Worm (Caenorhabditis elegans): ENCODE results near the gene immp-2.

immp-2 gene

DNA sequence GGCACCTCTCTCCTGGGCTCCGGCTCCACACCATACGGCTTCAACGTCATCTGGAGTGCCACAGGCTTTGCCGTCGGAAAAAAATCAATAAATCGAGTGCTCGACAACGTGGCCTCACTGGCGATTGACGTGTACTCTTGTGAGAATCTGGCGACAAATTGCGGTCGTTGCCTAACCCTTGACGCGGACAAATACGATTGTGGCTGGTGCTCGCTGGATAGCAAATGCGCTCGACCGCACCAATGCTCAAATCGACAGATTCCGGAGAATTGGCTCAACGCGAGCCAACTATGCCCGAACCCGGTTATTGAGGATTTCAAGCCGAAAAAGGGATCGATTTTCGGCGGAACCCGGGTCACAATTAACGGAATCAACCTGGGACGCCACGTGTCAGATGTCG is 33.3 kb downstream of the immp-2 start:
- TF ChIP-seq C34B4.2 (tag; optimal IDR thresholded peaks at IDR 0.05), result no peak
- no peak for TF ChIP-seq sox-4 (tag; optimal IDR thresholded peaks at IDR 0.05)
- no peak for TF ChIP-seq ets-5 (GFP tag; IDR thresholded peaks at IDR 0.05)
- no peak for TF ChIP-seq isw-1 (GFP tag; IDR thresholded peaks at IDR 0.05)
- TF ChIP-seq jun-1 (tag; optimal IDR thresholded peaks at IDR 0.05), result no peak
- no peak for TF ChIP-seq hpl-2 (GFP tag; optimal IDR thresholded peaks at IDR 0.05)
- no peak for TF ChIP-seq lin-15B (tag; optimal IDR thresholded peaks at IDR 0.05)
- no peak for TF ChIP-seq unc-130 (tag; optimal IDR thresholded peaks at IDR 0.05)
- no peak for TF ChIP-seq ceh-90 (tag; optimal IDR thresholded peaks at IDR 0.05)
- TF ChIP-seq efl-3 (GFP tag; optimal IDR thresholded peaks at IDR 0.05), result no peak
- TF ChIP-seq tlp-1 (tag; optimal IDR thresholded peaks at IDR 0.05), result no peak

DNA sequence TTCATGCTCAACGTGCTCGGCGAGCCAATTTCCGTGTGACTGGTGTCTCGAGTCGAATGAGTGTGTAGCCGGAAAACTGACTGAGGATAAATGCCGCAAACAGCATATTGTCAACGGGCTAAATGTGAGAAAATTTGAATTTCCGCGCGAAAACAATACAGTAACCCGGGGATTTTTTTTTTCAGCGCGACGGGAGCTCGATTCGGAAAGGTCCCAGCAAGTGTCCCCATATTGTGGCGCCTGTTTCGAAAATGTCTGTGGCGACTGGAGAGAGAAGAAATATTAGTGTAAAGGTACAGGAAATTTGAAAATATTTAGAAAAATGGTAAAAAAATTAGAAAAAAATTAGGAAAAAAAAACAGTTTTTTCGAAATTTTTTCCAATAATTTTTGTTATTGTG is 34.5 kb downstream of the immp-2 start:
- TF ChIP-seq nhr-12 (tag; optimal IDR thresholded peaks at IDR 0.05) (no peak), F16B12.6 (tag; optimal IDR thresholded peaks at IDR 0.05) (no peak), zag-1 (tag; optimal IDR thresholded peaks at IDR 0.05) (no peak), nhr-76 (tag; optimal IDR thresholded peaks at IDR 0.05) (no peak), ces-1 (GFP tag; optimal IDR thresholded peaks at IDR 0.05) (no peak), alr-1 (tag; optimal IDR thresholded peaks at IDR 0.05; ENCODE audit: borderline replicate concordance) (no peak), ets-5 (GFP tag; IDR thresholded peaks at IDR 0.05) (no peak), egl-13 (tag; optimal IDR thresholded peaks at IDR 0.05) (no peak), ceh-90 (tag; optimal IDR thresholded peaks at IDR 0.05) (no peak), nhr-77 (tag; optimal IDR thresholded peaks at IDR 0.05) (no peak)

DNA sequence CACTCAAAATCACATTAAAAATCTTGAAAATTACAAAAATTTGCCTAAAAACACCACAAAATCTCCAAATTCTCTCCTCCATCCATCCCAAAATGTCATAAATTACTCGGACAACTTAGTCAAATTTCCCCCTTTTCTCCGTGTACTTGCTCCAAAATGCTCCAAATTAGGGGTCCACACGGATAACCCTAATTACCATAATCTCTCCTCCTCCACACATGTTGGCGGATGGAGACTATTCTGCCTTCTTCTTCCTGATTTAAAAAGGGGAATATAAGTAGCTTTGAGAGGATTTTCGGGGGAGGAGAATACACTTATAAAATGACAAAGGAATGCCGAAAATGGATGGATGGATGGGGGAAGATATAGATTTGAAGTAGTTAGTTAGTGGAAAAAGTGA is 43.8 kb downstream of the immp-2 start:
- TF ChIP-seq ceh-90 (tag; optimal IDR thresholded peaks at IDR 0.05) (no peak), fos-1 (tag; optimal IDR thresholded peaks at IDR 0.05) (no peak), elt-3 (tag; optimal IDR thresholded peaks at IDR 0.05) (no peak), dsc-1 (tag; optimal IDR thresholded peaks at IDR 0.05) (no peak), nhr-19 (GFP tag; conservative IDR thresholded peaks at IDR 0.05) (no peak), ceh-88 (GFP tag; IDR thresholded peaks at IDR 0.05) (no peak), nhr-12 (tag; optimal IDR thresholded peaks at IDR 0.05) (no peak), C34B4.2 (tag; optimal IDR thresholded peaks at IDR 0.05) (no peak), Y116A8C.19 (tag; optimal IDR thresholded peaks at IDR 0.05; ENCODE audit: borderline replicate concordance) (no peak), nhr-85 (tag) (no peak), ztf-11 (tag; optimal IDR thresholded peaks at IDR 0.05) (no peak), efl-3 (GFP tag; optimal IDR thresholded peaks at IDR 0.05) (no peak), mab-9 (GFP tag; IDR thresholded peaks at IDR 0.05) (no peak), unc-130 (tag; optimal IDR thresholded peaks at IDR 0.05) (no peak)

- TF ChIP-seq xbp-1 (tag; optimal IDR thresholded peaks at IDR 0.05) (no peak), hpl-2 (GFP tag; optimal IDR thresholded peaks at IDR 0.05) (no peak), hlh-17 (GFP tag; optimal IDR thresholded peaks at IDR 0.05; ENCODE audit: borderline replicate concordance) (no peak), sup-37 (GFP tag; optimal IDR thresholded peaks at IDR 0.05) (no peak), vab-15 (tag; optimal IDR thresholded peaks at IDR 0.05) (no peak), pax-3 (tag; optimal IDR thresholded peaks at IDR 0.05) (no peak), nhr-28 (tag; optimal IDR thresholded peaks at IDR 0.05) (no peak)
Observed at ce11 chrIV:960177-960576, 45.5 kb downstream of the immp-2 start.

DNA sequence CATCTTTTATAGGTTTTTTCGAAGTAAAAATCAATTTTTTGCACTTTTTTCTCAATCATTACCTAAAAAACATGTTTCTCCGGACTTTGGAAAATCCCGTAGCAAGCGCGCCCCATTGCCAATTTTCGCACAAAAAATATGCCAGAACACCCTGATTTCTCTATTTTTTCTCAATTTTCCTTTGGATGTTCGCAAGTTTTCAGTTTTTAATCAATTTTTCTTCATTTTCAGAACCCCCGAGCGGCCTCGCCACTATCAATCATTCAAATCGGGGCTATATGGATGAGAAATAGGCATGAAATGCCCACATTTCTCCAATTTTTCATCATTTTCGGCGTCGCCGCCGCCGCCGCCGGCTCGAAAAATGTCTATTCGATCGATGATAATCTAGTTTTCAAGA is 46.4 kb downstream of the immp-2 start, which contains the start of gene plx-1:
Gene plx-1, plus strand, starts transcription at position 301 of the 400 bp plus-strand sequence.
- TF ChIP-seq jun-1 (tag; optimal IDR thresholded peaks at IDR 0.05) (no peak), blmp-1 (tag; optimal IDR thresholded peaks at IDR 0.05) (no peak), isw-1 (GFP tag; IDR thresholded peaks at IDR 0.05) (no peak), vab-15 (tag; optimal IDR thresholded peaks at IDR 0.05) (no peak), ztf-11 (tag; optimal IDR thresholded peaks at IDR 0.05) (no peak), pag-3 (tag; optimal IDR thresholded peaks at IDR 0.05; ENCODE audit: borderline replicate concordance, insufficient read depth) (no peak), sup-37 (GFP tag; optimal IDR thresholded peaks at IDR 0.05) (no peak), nhr-85 (tag) (no peak), fkh-8 (tag; optimal IDR thresholded peaks at IDR 0.05) (no peak), C16A3.4 (tag; optimal IDR thresholded peaks at IDR 0.05) (no peak), swsn-7 (tag; optimal IDR thresholded peaks at IDR 0.05) (no peak), fkh-4 (tag; optimal IDR thresholded peaks at IDR 0.05; ENCODE audit: borderline replicate concordance) (no peak), nhr-12 (tag; optimal IDR thresholded peaks at IDR 0.05) (no peak), ama-1 (optimal IDR thresholded peaks at IDR 0.05) (no peak), nhr-28 (tag; optimal IDR thresholded peaks at IDR 0.05) (no peak), ceh-82 (tag; optimal IDR thresholded peaks at IDR 0.05) (no peak), pax-3 (tag; optimal IDR thresholded peaks at IDR 0.05) (no peak), mep-1 (tag; optimal IDR thresholded peaks at IDR 0.05) (no peak), tlp-1 (tag; optimal IDR thresholded peaks at IDR 0.05) (no peak), fkh-10 (GFP tag; optimal IDR thresholded peaks at IDR 0.05) (no peak)

Measured in whole organism, L1 larva.